Worm (Caenorhabditis elegans) whole organism, L4 larva: Measurements from ENCODE around the gene ZK1086.3.

Experiments
- F10B5.3 ChIP-seq: sonication (generic microtip); optimal IDR thresholded peaks from 2 replicates; lab custom pipeline; 2016; ENCODE audit warnings: mild to moderate bottlenecking, missing genetic modification characterization, missing compliant biosample characterization
- F44E2.7 ChIP-seq: fragments of 200-800 bp; sonication (Bioruptor generic); IDR thresholded peaks from 2 replicates; pipeline ENCODE4 v2.1.2; 2022; ENCODE audit warnings: missing genetic modification characterization, missing compliant biosample characterization
- T20F7.1 ChIP-seq: fragments of 200-800 bp; sonication (Bioruptor generic); optimal IDR thresholded peaks from 2 replicates; lab custom pipeline; 2018; ENCODE audit warnings: mild to moderate bottlenecking, missing genetic modification characterization, missing compliant biosample characterization
- Y105C5A.15 ChIP-seq: fragments of 200-800 bp; sonication (Bioruptor generic); IDR thresholded peaks from 2 replicates; pipeline ENCODE4 v1.3.6; 2022; ENCODE audit warnings: missing genetic modification characterization, missing compliant biosample characterization
- Y48G9A.11 ChIP-seq: fragments of 200-800 bp; sonication (Bioruptor generic); IDR thresholded peaks from 2 replicates; pipeline ENCODE4 v1.3.6; 2022; ENCODE audit warnings: missing genetic modification reagents, missing genetic modification characterization, missing compliant biosample characterization
- Y75B8A.6 ChIP-seq: fragments of 200-800 bp; sonication (Bioruptor generic); IDR thresholded peaks from 2 replicates; pipeline ENCODE4 v1.3.6; 2022; ENCODE audit warnings: missing genetic modification reagents, missing genetic modification characterization, missing compliant biosample characterization
- ZK337.2 ChIP-seq: fragments of 200-800 bp; sonication (Bioruptor generic); IDR thresholded peaks from 2 replicates; pipeline ENCODE4 v1.3.6; 2022; ENCODE audit warnings: missing genetic modification reagents, missing genetic modification characterization, missing compliant biosample characterization
- ZK546.5 ChIP-seq, 2 experiments: sonication (generic microtip); optimal IDR thresholded peaks; 2 replicates each; lab custom pipeline; 2017; ENCODE audit warnings: missing biosample characterization in 2 of 2, missing genetic modification characterization in 2 of 2
- aly-2 ChIP-seq: sonication (generic microtip); optimal IDR thresholded peaks from 2 replicates; lab custom pipeline; 2018; ENCODE audit warnings: missing biosample characterization, missing genetic modification characterization
- ceh-44 ChIP-seq: fragments of 200-800 bp; sonication (Bioruptor generic); IDR thresholded peaks from 2 replicates; pipeline ENCODE4 v1.3.6; 2022; ENCODE audit warnings: missing genetic modification reagents, missing genetic modification characterization, missing compliant biosample characterization
- ceh-82 ChIP-seq: sonication (generic microtip); optimal IDR thresholded peaks from 2 replicates; lab custom pipeline; 2017; ENCODE audit warnings: missing biosample characterization, missing genetic modification characterization
- daf-16 ChIP-seq, 3 experiments: sonication (generic microtip); optimal IDR thresholded peaks; 2 replicates each; lab custom pipeline; 2016 to 2017; ENCODE audit warnings: missing genetic modification characterization in 3 of 3, missing genetic modification reagents in 3 of 3, mild to moderate bottlenecking in 2 of 3, missing compliant biosample characterization in 2 of 3, missing biosample characterization in 1 of 3, moderate library complexity in 1 of 3
- daf-8 ChIP-seq: fragments of 200-800 bp; sonication (Bioruptor generic); IDR thresholded peaks from 2 replicates; pipeline ENCODE4 v1.3.6; 2022; ENCODE audit warnings: missing genetic modification characterization, missing compliant biosample characterization
- dmd-8 ChIP-seq: fragments of 200-800 bp; sonication (Bioruptor generic); IDR thresholded peaks from 2 replicates; pipeline ENCODE4 v1.3.6; 2022; ENCODE audit warnings: missing genetic modification characterization, missing compliant biosample characterization
- dpl-1 ChIP-seq: fragments of 150-350 bp; optimal IDR thresholded peaks from 2 replicates; lab custom pipeline; 2014; ENCODE audit warnings: missing biosample characterization, missing genetic modification reagents, missing genetic modification characterization
- dve-1 ChIP-seq: sonication (generic microtip); optimal IDR thresholded peaks from 2 replicates; lab custom pipeline; 2017; ENCODE audit warnings: antibody characterized with exemption, mild to moderate bottlenecking, missing genetic modification characterization, missing compliant biosample characterization; ENCODE audit not compliant: insufficient read depth
- egl-27 ChIP-seq: sonication (generic microtip); optimal IDR thresholded peaks from 3 replicates; lab custom pipeline; 2017; ENCODE audit warnings: missing biosample characterization, missing genetic modification reagents, missing genetic modification characterization
- egl-43 ChIP-seq: fragments of 200-800 bp; sonication (Bioruptor generic); IDR thresholded peaks from 2 replicates; pipeline ENCODE4 v1.3.6; 2022; ENCODE audit warnings: missing genetic modification reagents, missing genetic modification characterization, missing compliant biosample characterization
- fkh-10 ChIP-seq: fragments of 150-350 bp; optimal IDR thresholded peaks from 2 replicates; lab custom pipeline; 2014; ENCODE audit warnings: missing biosample characterization, missing genetic modification reagents, missing genetic modification characterization
- fos-1 ChIP-seq: fragments of 150-350 bp; optimal IDR thresholded peaks from 2 replicates; lab custom pipeline; 2014; ENCODE audit warnings: missing biosample characterization, missing genetic modification characterization
- gei-8 ChIP-seq: fragments of 200-800 bp; sonication (Bioruptor generic); optimal IDR thresholded peaks from 2 replicates; lab custom pipeline; 2018; ENCODE audit warnings: mild to moderate bottlenecking, missing genetic modification characterization, missing compliant biosample characterization
- hlh-30 ChIP-seq: sonication (generic microtip); optimal IDR thresholded peaks from 2 replicates; lab custom pipeline; 2017; ENCODE audit warnings: antibody characterized with exemption, mild to moderate bottlenecking, missing genetic modification characterization, missing compliant biosample characterization; ENCODE audit not compliant: insufficient read depth
- lim-7 ChIP-seq: fragments of 200-800 bp; sonication (Bioruptor generic); IDR thresholded peaks from 2 replicates; pipeline ENCODE4 v1.3.6; 2022; ENCODE audit warnings: missing genetic modification characterization, missing compliant biosample characterization
- lin-29 ChIP-seq: fragments of 200-800 bp; sonication (Bioruptor generic); IDR thresholded peaks from 2 replicates; pipeline ENCODE4 v1.3.6; 2022; ENCODE audit warnings: missing genetic modification reagents, missing genetic modification characterization, missing compliant biosample characterization
- mdl-1 ChIP-seq, 2 experiments: fragments of 150-350 bp in 1 of 2; sonication (generic microtip) in 1 of 2; optimal IDR thresholded peaks; 2 replicates each; lab custom pipeline; 2014 to 2017; ENCODE audit warnings: missing biosample characterization in 2 of 2, missing genetic modification characterization in 2 of 2
- mes-2 ChIP-seq: sonication (generic microtip); optimal IDR thresholded peaks from 2 replicates; lab custom pipeline; 2016; ENCODE audit warnings: missing genotype, mild to moderate bottlenecking, missing genetic modification characterization, missing compliant biosample characterization; ENCODE audit not compliant: poor library complexity, severe bottlenecking
- mxl-2 ChIP-seq: fragments of 200-800 bp; sonication (Bioruptor generic); conservative IDR thresholded peaks from 2 replicates; pipeline ENCODE4 v1.3.6; 2022; ENCODE audit warnings: missing genetic modification reagents, missing genetic modification characterization, missing compliant biosample characterization
- nhr-10 ChIP-seq: fragments of 150-350 bp; optimal IDR thresholded peaks from 2 replicates; lab custom pipeline; 2014; ENCODE audit warnings: missing biosample characterization, missing genetic modification characterization
- nhr-111 ChIP-seq: fragments of 200-800 bp; sonication (Bioruptor generic); optimal IDR thresholded peaks from 2 replicates; lab custom pipeline; 2018; ENCODE audit warnings: mild to moderate bottlenecking, missing genetic modification characterization, missing compliant biosample characterization
- nhr-237 ChIP-seq: sonication (generic microtip); optimal IDR thresholded peaks from 2 replicates; lab custom pipeline; 2017; ENCODE audit warnings: missing biosample characterization, missing genetic modification characterization
- nhr-25 ChIP-seq: sonication (generic microtip); optimal IDR thresholded peaks from 2 replicates; lab custom pipeline; 2017; ENCODE audit warnings: missing genetic modification characterization, mild to moderate bottlenecking, missing compliant biosample characterization, antibody characterized with exemption, moderate library complexity, borderline replicate concordance; ENCODE audit not compliant: insufficient read depth
- nhr-28 ChIP-seq: fragments of 150-350 bp; optimal IDR thresholded peaks from 2 replicates; lab custom pipeline; 2014; ENCODE audit warnings: missing biosample characterization, missing genetic modification characterization
- nhr-41 ChIP-seq: fragments of 200-800 bp; sonication (Bioruptor generic); IDR thresholded peaks from 2 replicates; pipeline ENCODE4 v1.3.6; 2022; ENCODE audit warnings: missing genetic modification reagents, missing genetic modification characterization, missing compliant biosample characterization
- nhr-76 ChIP-seq: fragments of 150-350 bp; optimal IDR thresholded peaks from 2 replicates; lab custom pipeline; 2014; ENCODE audit warnings: missing biosample characterization, missing genetic modification characterization
- nhr-77 ChIP-seq: fragments of 150-350 bp; optimal IDR thresholded peaks from 2 replicates; lab custom pipeline; 2014; ENCODE audit warnings: missing biosample characterization, missing genetic modification characterization
- pha-4 ChIP-seq, 2 experiments: fragments of 150-350 bp in 1 of 2; fragments of 200-800 bp in 1 of 2; sonication (Bioruptor generic) in 1 of 2; IDR thresholded peaks in 1 of 2; optimal IDR thresholded peaks in 1 of 2; 2 replicates each; pipeline versions ENCODE4 v1.3.6 to Lab custom; 2014 to 2022; ENCODE audit warnings: missing genetic modification characterization in 2 of 2, missing genetic modification reagents in 2 of 2, missing biosample characterization in 1 of 2, missing compliant biosample characterization in 1 of 2
- saeg-2 ChIP-seq: fragments of 200-800 bp; sonication (Bioruptor generic); IDR thresholded peaks from 2 replicates; pipeline ENCODE4 v1.3.6; 2022; ENCODE audit warnings: missing genetic modification reagents, missing genetic modification characterization, missing compliant biosample characterization
- sdz-12 ChIP-seq: fragments of 200-800 bp; sonication (Bioruptor generic); optimal IDR thresholded peaks from 2 replicates; lab custom pipeline; 2018; ENCODE audit warnings: mild to moderate bottlenecking, missing genetic modification characterization, missing compliant biosample characterization
- set-16 ChIP-seq: fragments of 200-800 bp; sonication (Bioruptor generic); IDR thresholded peaks from 2 replicates; pipeline ENCODE4 v1.3.6; 2022; ENCODE audit warnings: missing genetic modification reagents, missing genetic modification characterization, missing compliant biosample characterization
- snpc-4 ChIP-seq: fragments of 150-350 bp; optimal IDR thresholded peaks from 2 replicates; lab custom pipeline; 2014; ENCODE audit warnings: missing biosample characterization, missing genetic modification characterization
- spr-3 ChIP-seq: fragments of 200-800 bp; sonication (Bioruptor generic); optimal IDR thresholded peaks from 2 replicates; lab custom pipeline; 2018; ENCODE audit warnings: mild to moderate bottlenecking, missing genetic modification characterization, missing compliant biosample characterization
- unc-130 ChIP-seq: sonication (generic microtip); optimal IDR thresholded peaks from 2 replicates; lab custom pipeline; 2016; ENCODE audit warnings: missing genetic modification reagents, missing genetic modification characterization, missing compliant biosample characterization
- unc-39 ChIP-seq: sonication (generic microtip); optimal IDR thresholded peaks from 2 replicates; lab custom pipeline; 2017; ENCODE audit warnings: missing biosample characterization, missing genetic modification characterization
- unc-62 ChIP-seq, 3 experiments: fragments of 150-350 bp in 1 of 3; sonication (generic microtip); optimal IDR thresholded peaks in 2 of 3; peaks in 1 of 3; 1 replicate in 1 of 3; 2 replicates in 2 of 3; lab custom pipeline; 2014 to 2017; ENCODE audit warnings: missing biosample characterization in 3 of 3, missing genetic modification characterization in 3 of 3, missing genetic modification reagents in 3 of 3, missing genotype in 1 of 3
- vab-7 ChIP-seq: fragments of 200-800 bp; sonication (Bioruptor generic); IDR thresholded peaks from 2 replicates; pipeline ENCODE4 v1.3.6; 2022; ENCODE audit warnings: missing genetic modification reagents, missing genetic modification characterization, missing compliant biosample characterization
- zag-1 ChIP-seq: fragments of 150-350 bp; optimal IDR thresholded peaks from 2 replicates; lab custom pipeline; 2014; ENCODE audit warnings: missing biosample characterization, missing genetic modification characterization
- zfp-2 ChIP-seq: sonication (generic microtip); optimal IDR thresholded peaks from 2 replicates; lab custom pipeline; 2016; ENCODE audit warnings: mild to moderate bottlenecking, missing genetic modification characterization, missing compliant biosample characterization
- zfp-3 ChIP-seq: fragments of 200-800 bp; sonication (Bioruptor generic); conservative IDR thresholded peaks from 2 replicates; pipeline ENCODE4 v1.3.6; 2022; ENCODE audit warnings: missing genetic modification reagents, missing genetic modification characterization, missing compliant biosample characterization

The ZK1086.3 gene

ce11 chrX:13781445-13782073 is 9.1 kb upstream of the ZK1086.3 start (continued):
- TF ChIP-seq pha-4 (GFP tag; IDR thresholded peaks at IDR 0.05; lab: Robert Waterston, UW) (peak; percentile 82), pha-4 (tag; optimal IDR thresholded peaks at IDR 0.05; lab: Kevin White, UChicago) (no peak), T20F7.1 (GFP tag; lab: Kevin White, UChicago) (no peak), unc-39 (tag; lab: Kevin White, UChicago) (no peak), saeg-2 (GFP tag; lab: Robert Waterston, UW) (0 out of 2 replicates have a peak, but pooled peaks have one; percentile 64), nhr-111 (GFP tag; lab: Kevin White, UChicago) (peak; percentile 22), nhr-237 (no peak), lim-7 (peak; percentile 94), snpc-4 (tag; lab: Kevin White, UChicago) (no peak), nhr-10 (no peak), egl-27 (no peak), sdz-12 (GFP tag; lab: Kevin White, UChicago) (peak; percentile 15), hlh-30 (peak; percentile 30), dmd-8 (GFP tag; lab: Robert Waterston, UW) (peak; percentile 75; the same call in 1 of the 2 replicates), F10B5.3 (tag; lab: Kevin White, UChicago) (no peak), Y75B8A.6 (GFP tag; lab: Robert Waterston, UW) (0 out of 2 replicates have a peak, but pooled peaks have one; percentile 45), ceh-82 (tag; lab: Kevin White, UChicago) (no peak), mxl-2 (GFP tag; lab: Robert Waterston, UW) (peak; percentile 69), vab-7 (GFP tag; lab: Robert Waterston, UW) (peak; percentile 88), nhr-76 (tag; lab: Kevin White, UChicago) (no peak), dve-1 (tag; lab: Kevin White, UChicago) (no peak), egl-43 (GFP tag; lab: Robert Waterston, UW) (no peak; the same call in 1 of the 2 replicates), fkh-10 (GFP tag; lab: Kevin White, UChicago) (no peak), zag-1 (tag; lab: Kevin White, UChicago) (no peak), ZK546.5 (tag; optimal IDR thresholded peaks at IDR 0.05; lab: Kevin White, UChicago) (no peak), spr-3 (GFP tag; lab: Kevin White, UChicago) (no peak), gei-8 (GFP tag; lab: Kevin White, UChicago) (no peak), ceh-44 (GFP tag; lab: Robert Waterston, UW) (peak; percentile 36; the same call in 1 of the 2 replicates), nhr-77 (tag; lab: Kevin White, UChicago) (no peak), unc-62 (GFP tag; optimal IDR thresholded peaks at IDR 0.05 in 1 of 2; lab: Kevin White, UChicago) (no peak), unc-62 (tag; optimal IDR thresholded peaks at IDR 0.05; lab: Kevin White, UChicago) (no peak), daf-8 (GFP tag; lab: Robert Waterston, UW) (no peak), dpl-1 (GFP tag; lab: Kevin White, UChicago) (no peak), zfp-3 (no peak), daf-16 (GFP tag; optimal IDR thresholded peaks at IDR 0.05; lab: Kevin White, UChicago) (peak; percentile 14 to 72), daf-16 (tag; optimal IDR thresholded peaks at IDR 0.05; lab: Kevin White, UChicago) (peak; percentile 36), lin-29 (GFP tag; lab: Robert Waterston, UW) (no peak), unc-130 (GFP tag; lab: Kevin White, UChicago) (no peak), zfp-2 (tag; lab: Kevin White, UChicago) (no peak), Y105C5A.15 (peak; percentile 80; the same call in 1 of the 2 replicates), aly-2 (tag; lab: Kevin White, UChicago) (no peak), mes-2 (tag; lab: Kevin White, UChicago) (no peak), nhr-28 (peak; percentile 4), nhr-41 (GFP tag; lab: Robert Waterston, UW) (0 out of 2 replicates have a peak, but pooled peaks have one; percentile 20), nhr-25 (tag; lab: Kevin White, UChicago) (no peak), ZK337.2 (peak; percentile 65; the same call in 1 of the 2 replicates), Y48G9A.11 (GFP tag; lab: Robert Waterston, UW) (peak; percentile 59; the same call in 1 of the 2 replicates), F44E2.7 (no peak; the same call in 1 of the 2 replicates), mdl-1 (tag; optimal IDR thresholded peaks at IDR 0.05; lab: Kevin White, UChicago) (no peak), set-16 (GFP tag; lab: Robert Waterston, UW) (no peak), fos-1 (tag; lab: Kevin White, UChicago) (no peak)
